Worm (Caenorhabditis elegans): ENCODE data around the gene srsy-2.

Gene srsy-2

DNA sequence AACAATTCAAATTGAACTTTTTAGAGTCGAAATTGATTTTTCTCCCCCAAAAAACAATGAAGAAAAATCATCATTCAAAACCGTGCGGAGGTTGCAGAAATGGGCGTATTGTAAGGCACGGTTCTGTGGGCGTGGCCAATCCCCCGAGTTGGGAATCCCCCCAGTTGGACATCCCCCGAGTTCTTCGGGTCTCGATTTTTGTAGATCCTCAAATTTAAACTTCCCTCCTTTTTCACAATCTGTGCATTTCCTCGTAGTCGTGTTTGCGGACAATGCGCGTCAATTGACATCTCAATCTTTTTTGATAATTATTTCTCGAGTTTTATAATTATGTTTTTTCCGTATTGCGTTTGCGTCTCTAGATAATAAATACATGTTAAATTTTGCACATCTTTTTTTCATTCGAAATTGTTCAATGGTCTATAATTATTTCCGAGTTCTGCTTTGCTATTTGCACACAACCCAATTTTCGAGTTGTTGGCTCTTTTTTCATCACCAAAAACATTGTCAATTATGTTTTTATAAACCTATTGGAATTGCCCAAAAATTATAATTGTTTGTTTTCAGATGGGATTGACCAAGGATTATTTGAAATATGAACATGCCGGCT lies 43.0 kb upstream of the srsy-2 start, which contains the start of gene F13H8.2 (continued):
- TF ChIP-seq mep-1 (tag; optimal IDR thresholded peaks at IDR 0.05) = peak; percentile 81
- TF ChIP-seq egl-27 (tag; optimal IDR thresholded peaks at IDR 0.05) = no peak
- no peak for TF ChIP-seq lim-7 (GFP tag; IDR thresholded peaks at IDR 0.05)
- TF ChIP-seq lin-1 (GFP tag; IDR thresholded peaks at IDR 0.05) = peak; percentile 91
- 0 out of 2 replicates have a peak, but pooled peaks have one; percentile 36 for TF ChIP-seq php-3 (GFP tag; IDR thresholded peaks at IDR 0.05)
- no peak for TF ChIP-seq D1046.2 (GFP tag; IDR thresholded peaks at IDR 0.05)
- peak; percentile 70 for TF ChIP-seq Y48G9A.11 (GFP tag; IDR thresholded peaks at IDR 0.05)
- peak; percentile 78 for TF ChIP-seq rbr-2 (tag; optimal IDR thresholded peaks at IDR 0.05)
- TF ChIP-seq F10B5.3 (tag; optimal IDR thresholded peaks at IDR 0.05) = no peak
- TF ChIP-seq unc-62 (GFP tag; optimal IDR thresholded peaks at IDR 0.05 in 1 of 2) = peak in 1 of 2 experiments; percentile 37
- no peak for TF ChIP-seq unc-62 (tag; optimal IDR thresholded peaks at IDR 0.05)
- no peak for TF ChIP-seq lin-39 (tag; optimal IDR thresholded peaks at IDR 0.05)
- 0 out of 2 replicates have a peak, but pooled peaks have one; percentile 35 for TF ChIP-seq mxl-2 (GFP tag; conservative IDR thresholded peaks at IDR 0.05)
- TF ChIP-seq nhr-77 (tag; optimal IDR thresholded peaks at IDR 0.05) = peak; percentile 28
- TF ChIP-seq F37D6.2 (tag; optimal IDR thresholded peaks at IDR 0.05) = peak; percentile 42
- TF ChIP-seq dve-1 (tag; optimal IDR thresholded peaks at IDR 0.05; ENCODE audit: insufficient read depth) = peak; percentile 40
- TF ChIP-seq F49E8.2 (tag; optimal IDR thresholded peaks at IDR 0.05; ENCODE audit: borderline replicate concordance) = peak; percentile 22
- TF ChIP-seq ztf-11 (tag; optimal IDR thresholded peaks at IDR 0.05) = no peak
- TF ChIP-seq arid-1 (GFP tag; conservative IDR thresholded peaks at IDR 0.05) = peak; percentile 93
- TF ChIP-seq hif-1 (tag; optimal IDR thresholded peaks at IDR 0.05) = peak in 1 of 2 experiments; percentile 58
- TF ChIP-seq nhr-42 (GFP tag; IDR thresholded peaks at IDR 0.05) = peak; percentile 67; the same call in 1 of the 2 replicates
- no peak for TF ChIP-seq nhr-25 (tag; optimal IDR thresholded peaks at IDR 0.05; ENCODE audit: borderline replicate concordance, insufficient read depth)
- no peak; the same call in 1 of the 2 replicates for TF ChIP-seq madf-9 (GFP tag; conservative IDR thresholded peaks at IDR 0.05)
- no peak for TF ChIP-seq daf-12 (tag; optimal IDR thresholded peaks at IDR 0.05)
- TF ChIP-seq zip-11 (GFP tag; IDR thresholded peaks at IDR 0.05) = no peak
- TF ChIP-seq ctbp-1 (GFP tag; IDR thresholded peaks at IDR 0.05) = peak; percentile 91
- no peak for TF ChIP-seq gei-8 (GFP tag; optimal IDR thresholded peaks at IDR 0.05)
- TF ChIP-seq sdz-12 (GFP tag; optimal IDR thresholded peaks at IDR 0.05) = no peak
- TF ChIP-seq nhr-28 (tag; optimal IDR thresholded peaks at IDR 0.05) = peak; percentile 20
- TF ChIP-seq ztf-7 (tag; optimal IDR thresholded peaks at IDR 0.05) = no peak
- peak; percentile 71 for TF ChIP-seq dmd-9 (GFP tag; IDR thresholded peaks at IDR 0.05)
- TF ChIP-seq Y105C5A.15 (GFP tag; IDR thresholded peaks at IDR 0.05) = no peak
- TF ChIP-seq hlh-30 (tag; optimal IDR thresholded peaks at IDR 0.05; ENCODE audit: insufficient read depth) = peak; percentile 68
- peak; percentile 78 for TF ChIP-seq dmd-6 (GFP tag; IDR thresholded peaks at IDR 0.05)
- no peak for TF ChIP-seq snpc-4 (tag; optimal IDR thresholded peaks at IDR 0.05)
- no peak for TF ChIP-seq jun-1 (tag; optimal IDR thresholded peaks at IDR 0.05)
- peak in 1 of 2 experiments; percentile 5 for TF ChIP-seq daf-16 (GFP tag; optimal IDR thresholded peaks at IDR 0.05)
- TF ChIP-seq daf-16 (tag; optimal IDR thresholded peaks at IDR 0.05) = peak; percentile 6
- no peak for TF ChIP-seq zag-1 (tag; optimal IDR thresholded peaks at IDR 0.05)
- 0 out of 2 replicates have a peak, but pooled peaks have one; percentile 34 for TF ChIP-seq daf-19 (GFP tag; conservative IDR thresholded peaks at IDR 0.05)
- no peak for TF ChIP-seq zfp-2 (tag; optimal IDR thresholded peaks at IDR 0.05)
- TF ChIP-seq pha-4 (GFP tag; IDR thresholded peaks at IDR 0.05) = no peak
- TF ChIP-seq pha-4 (tag; optimal IDR thresholded peaks at IDR 0.05) = no peak
- TF ChIP-seq mxl-3 (GFP tag; optimal IDR thresholded peaks at IDR 0.05) = peak; percentile 20
- TF ChIP-seq R02D3.7 (tag; optimal IDR thresholded peaks at IDR 0.05) = no peak
- TF ChIP-seq hlh-11 (tag; optimal IDR thresholded peaks at IDR 0.05) = peak; percentile 67
- peak; percentile 79 for TF ChIP-seq ceh-44 (GFP tag; IDR thresholded peaks at IDR 0.05)
- peak; percentile 36 for TF ChIP-seq nhr-6 (tag; optimal IDR thresholded peaks at IDR 0.05)
- no peak for TF ChIP-seq fos-1 (tag; optimal IDR thresholded peaks at IDR 0.05)
- no peak for TF ChIP-seq ceh-82 (tag; optimal IDR thresholded peaks at IDR 0.05)
- TF ChIP-seq pqm-1 (tag; optimal IDR thresholded peaks at IDR 0.05) = no peak
